Worm (Caenorhabditis elegans): Measurements from ENCODE around the gene mig-2.

mig-2 gene

DNA sequence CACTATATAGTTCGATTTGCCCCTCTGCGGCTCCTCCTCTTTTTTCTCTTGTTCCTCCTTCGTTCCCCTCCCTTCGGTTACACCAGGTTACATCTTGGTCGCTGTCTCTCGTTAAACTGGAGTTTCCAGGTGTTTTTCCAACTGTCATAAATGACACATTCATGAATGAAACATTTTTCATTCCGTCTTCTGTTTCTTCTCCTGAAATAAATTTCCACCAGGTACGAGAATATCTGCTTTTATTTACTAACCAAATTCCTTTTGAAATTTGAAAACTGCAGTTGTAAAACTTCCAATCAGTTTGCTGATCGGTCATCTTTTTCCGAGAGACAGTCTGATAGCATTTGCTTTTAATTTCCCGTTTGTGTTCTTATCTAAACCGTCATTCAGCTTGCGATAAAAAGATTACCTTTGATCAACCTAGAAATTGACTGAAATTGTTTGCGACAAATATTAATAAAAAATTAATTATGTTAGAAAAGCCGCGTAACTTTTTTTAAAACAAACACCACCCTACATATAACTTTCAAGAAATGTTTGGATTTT is 7.9 kb downstream of the mig-2 start, which contains the start of gene C35C5.10 (continued):
- peak; percentile 47 for TF ChIP-seq nhr-28 (tag; optimal IDR thresholded peaks at IDR 0.05)
- no peak for TF ChIP-seq php-3 (GFP tag; IDR thresholded peaks at IDR 0.05)
- TF ChIP-seq ztf-11 (tag; optimal IDR thresholded peaks at IDR 0.05) = no peak
- no peak for TF ChIP-seq zip-2 (tag; optimal IDR thresholded peaks at IDR 0.05)
- no peak for TF ChIP-seq zfp-3 (GFP tag; conservative IDR thresholded peaks at IDR 0.05)
- no peak for TF ChIP-seq set-16 (GFP tag; IDR thresholded peaks at IDR 0.05)
- peak; percentile 27 for TF ChIP-seq dve-1 (tag; optimal IDR thresholded peaks at IDR 0.05; ENCODE audit: insufficient read depth)
- no peak for TF ChIP-seq hlh-30 (tag; optimal IDR thresholded peaks at IDR 0.05; ENCODE audit: insufficient read depth)
- TF ChIP-seq dmd-6 (GFP tag; IDR thresholded peaks at IDR 0.05) = peak; percentile 68
- TF ChIP-seq lsy-2 (tag; optimal IDR thresholded peaks at IDR 0.05) = no peak
- no peak for TF ChIP-seq nhr-77 (tag; optimal IDR thresholded peaks at IDR 0.05)
- no peak for TF ChIP-seq ama-1 (optimal IDR thresholded peaks at IDR 0.05)
- no peak for TF ChIP-seq nhr-42 (GFP tag; IDR thresholded peaks at IDR 0.05)
- TF ChIP-seq mxl-2 (GFP tag; conservative IDR thresholded peaks at IDR 0.05) = no peak
- TF ChIP-seq ZK337.2 (GFP tag; IDR thresholded peaks at IDR 0.05) = no peak
- no peak for TF ChIP-seq D1046.2 (GFP tag; IDR thresholded peaks at IDR 0.05)
- no peak for TF ChIP-seq lin-38 (GFP tag; IDR thresholded peaks at IDR 0.05)
- TF ChIP-seq spr-1 (tag; optimal IDR thresholded peaks at IDR 0.05) = no peak
- no peak for TF ChIP-seq mes-2 (tag; optimal IDR thresholded peaks at IDR 0.05; ENCODE audit: poor library complexity, severe bottlenecking)
- TF ChIP-seq mep-1 (tag; optimal IDR thresholded peaks at IDR 0.05) = no peak
- TF ChIP-seq lin-15B (tag; optimal IDR thresholded peaks at IDR 0.05) = no peak
- TF ChIP-seq Y48G9A.11 (GFP tag; IDR thresholded peaks at IDR 0.05) = no peak
- TF ChIP-seq ctbp-1 (GFP tag; IDR thresholded peaks at IDR 0.05) = no peak
- TF ChIP-seq T26A8.4 (GFP tag; IDR thresholded peaks at IDR 0.05) = no peak
- no peak for TF ChIP-seq lin-1 (GFP tag; IDR thresholded peaks at IDR 0.05)
- no peak for TF ChIP-seq unc-39 (tag; optimal IDR thresholded peaks at IDR 0.05)
- no peak for TF ChIP-seq dmd-9 (GFP tag; IDR thresholded peaks at IDR 0.05)
- no peak for TF ChIP-seq fos-1 (tag; optimal IDR thresholded peaks at IDR 0.05)
- TF ChIP-seq daf-16 (GFP tag; optimal IDR thresholded peaks at IDR 0.05) = no peak
- TF ChIP-seq daf-16 (tag; optimal IDR thresholded peaks at IDR 0.05) = peak; percentile 62
- TF ChIP-seq zfp-2 (tag; optimal IDR thresholded peaks at IDR 0.05) = no peak
- peak; percentile 60 for TF ChIP-seq pqm-1 (tag; optimal IDR thresholded peaks at IDR 0.05)

DNA sequence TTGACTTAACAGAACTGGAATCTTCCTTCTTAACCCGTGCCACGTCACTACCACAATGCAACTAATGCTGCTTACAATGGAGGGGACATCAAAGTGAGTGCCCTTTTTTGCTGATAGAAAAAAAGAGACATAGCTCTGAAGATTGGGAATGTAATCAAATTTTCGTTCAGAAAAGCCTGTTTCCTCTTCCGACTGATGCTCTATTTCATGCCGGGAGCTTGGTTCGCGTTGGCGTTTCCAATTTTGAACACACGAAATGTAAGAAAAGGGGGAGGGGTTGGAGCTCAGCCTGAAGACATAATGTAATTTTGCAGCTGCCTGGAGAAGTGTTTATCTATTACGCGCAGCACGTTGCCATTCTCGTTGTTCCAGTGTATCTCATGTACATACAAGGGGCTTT is 9.7 kb downstream of the mig-2 start:
- TF ChIP-seq lim-7 (GFP tag; IDR thresholded peaks at IDR 0.05) = no peak
- TF ChIP-seq ctbp-1 (GFP tag; IDR thresholded peaks at IDR 0.05) = peak; percentile 50; the same call in 1 of the 2 replicates
- TF ChIP-seq fkh-10 (GFP tag; optimal IDR thresholded peaks at IDR 0.05) = peak; percentile 83
- TF ChIP-seq lsy-2 (tag; optimal IDR thresholded peaks at IDR 0.05) = peak in 1 of 2 experiments; percentile 48
- peak; percentile 19 for TF ChIP-seq F37D6.2 (tag; optimal IDR thresholded peaks at IDR 0.05)
- TF ChIP-seq T26A8.4 (GFP tag; IDR thresholded peaks at IDR 0.05) = 0 out of 2 replicates have a peak, but pooled peaks have one; percentile 31
- no peak for TF ChIP-seq madf-5 (GFP tag; IDR thresholded peaks at IDR 0.05)
- 0 out of 2 replicates have a peak, but pooled peaks have one; percentile 55 for TF ChIP-seq tag-97 (GFP tag; IDR thresholded peaks at IDR 0.05)
- TF ChIP-seq ces-1 (GFP tag; optimal IDR thresholded peaks at IDR 0.05) = peak; percentile 93
- no peak for TF ChIP-seq unc-130 (GFP tag; optimal IDR thresholded peaks at IDR 0.05)
- TF ChIP-seq mes-2 (tag; optimal IDR thresholded peaks at IDR 0.05; ENCODE audit: poor library complexity, severe bottlenecking) = peak; percentile 1

DNA sequence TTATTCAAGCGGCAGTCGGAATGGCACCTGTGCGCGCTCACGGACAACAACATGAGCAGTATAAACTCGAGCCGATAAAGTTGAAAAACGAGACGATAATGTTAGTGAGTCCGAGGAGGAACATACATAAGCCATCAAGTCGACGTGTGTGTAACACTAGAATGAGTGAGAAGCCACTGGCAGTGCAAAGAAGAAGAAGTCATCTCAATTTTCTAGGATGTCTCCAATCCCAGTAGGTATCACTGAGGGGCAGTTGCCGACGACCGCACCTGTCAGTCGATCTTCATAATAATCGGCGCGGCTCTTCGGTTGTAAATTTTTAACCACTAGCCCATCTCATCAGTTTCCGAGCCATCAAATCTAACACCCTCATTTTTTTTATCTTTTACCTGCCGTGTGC is 11.7 kb downstream of the mig-2 start:
- TF ChIP-seq daf-16 (GFP tag; optimal IDR thresholded peaks at IDR 0.05) = peak in 1 of 2 experiments; percentile 65
- no peak for TF ChIP-seq daf-16 (tag; optimal IDR thresholded peaks at IDR 0.05)
- no peak for TF ChIP-seq set-16 (GFP tag; IDR thresholded peaks at IDR 0.05)
- peak; percentile 96 for TF ChIP-seq aha-1 (tag)
- no peak for TF ChIP-seq lin-29 (GFP tag; IDR thresholded peaks at IDR 0.05)
- TF ChIP-seq hmg-1.1 (GFP tag; IDR thresholded peaks at IDR 0.05) = 0 out of 2 replicates have a peak, but pooled peaks have one; percentile 29
- TF ChIP-seq dmd-6 (GFP tag; IDR thresholded peaks at IDR 0.05) = 0 out of 2 replicates have a peak, but pooled peaks have one; percentile 2
- TF ChIP-seq fkh-10 (GFP tag; optimal IDR thresholded peaks at IDR 0.05) = no peak
- no peak for TF ChIP-seq mep-1 (tag; optimal IDR thresholded peaks at IDR 0.05)
- no peak for TF ChIP-seq ceh-28 (tag; optimal IDR thresholded peaks at IDR 0.05)
- TF ChIP-seq unc-62 (GFP tag; optimal IDR thresholded peaks at IDR 0.05 in 1 of 2) = peak in 1 of 2 experiments; percentile 4
- TF ChIP-seq unc-62 (tag; optimal IDR thresholded peaks at IDR 0.05) = no peak
- TF ChIP-seq ceh-20 (GFP tag; IDR thresholded peaks at IDR 0.05) = peak; percentile 8; the same call in 1 of the 2 replicates
- TF ChIP-seq ctbp-1 (GFP tag; IDR thresholded peaks at IDR 0.05) = peak; percentile 45; the same call in 1 of the 2 replicates
- TF ChIP-seq ama-1 (optimal IDR thresholded peaks at IDR 0.05) = no peak
- TF ChIP-seq fos-1 (tag; optimal IDR thresholded peaks at IDR 0.05) = no peak
- TF ChIP-seq nhr-102 (tag; optimal IDR thresholded peaks at IDR 0.05) = no peak
- TF ChIP-seq zfp-2 (tag; optimal IDR thresholded peaks at IDR 0.05) = no peak
- peak; percentile 14 for TF ChIP-seq hlh-11 (tag; optimal IDR thresholded peaks at IDR 0.05)
- TF ChIP-seq lsy-2 (tag; optimal IDR thresholded peaks at IDR 0.05) = no peak
